Fruit fly (Drosophila melanogaster) whole organism, embryonic: ENCODE results near the gene Mst98Ca.

Experiments
- CG10543 ChIP-seq: fragments of 200-800 bp; sonication (Bioruptor generic); optimal IDR thresholded peaks from 3 replicates; lab custom pipeline; 2017; ENCODE audit warnings: missing biosample characterization, mild to moderate bottlenecking, missing genetic modification characterization, moderate library complexity
- CG10959 ChIP-seq: fragments of 200-800 bp; sonication (Bioruptor generic); IDR thresholded peaks from 2 replicates; pipeline ENCODE4 v1.3.6; 2022; ENCODE audit warnings: missing biosample characterization, missing genetic modification characterization
- CG10979 ChIP-seq: fragments of 200-800 bp; sonication (Bioruptor generic); optimal IDR thresholded peaks from 2 replicates; lab custom pipeline; 2018; ENCODE audit warnings: missing biosample characterization, mild to moderate bottlenecking, missing genetic modification characterization, moderate library complexity
- CG11504 ChIP-seq: fragments of 200-800 bp; sonication (Bioruptor generic); optimal IDR thresholded peaks from 3 replicates; lab custom pipeline; 2019; ENCODE audit warnings: missing biosample characterization, mild to moderate bottlenecking, missing genetic modification characterization, moderate library complexity
- CG12155 ChIP-seq: fragments of 200-800 bp; sonication (Bioruptor generic); optimal IDR thresholded peaks from 3 replicates; lab custom pipeline; 2016; ENCODE audit warnings: missing biosample characterization, missing genetic modification characterization
- CG12744 ChIP-seq: fragments of 200-800 bp; sonication (Bioruptor generic); optimal IDR thresholded peaks from 2 replicates; lab custom pipeline; 2016; ENCODE audit warnings: missing biosample characterization, missing genetic modification characterization
- CG12942 ChIP-seq: fragments of 200-800 bp; sonication (Bioruptor generic); optimal IDR thresholded peaks from 3 replicates; lab custom pipeline; 2016; ENCODE audit warnings: missing biosample characterization, missing genetic modification characterization
- CG13123 ChIP-seq: fragments of 200-800 bp; sonication (Bioruptor generic); optimal IDR thresholded peaks from 2 replicates; lab custom pipeline; 2016; ENCODE audit warnings: missing biosample characterization, missing genetic modification characterization
- CG18599 ChIP-seq: fragments of 200-800 bp; sonication (Bioruptor generic); optimal IDR thresholded peaks from 3 replicates; lab custom pipeline; 2017; ENCODE audit warnings: missing biosample characterization, missing genetic modification characterization, mild to moderate bottlenecking, moderate library complexity, missing genetic modification reagents
- CG2712 ChIP-seq: fragments of 200-800 bp; optimal IDR thresholded peaks from 3 replicates; lab custom pipeline; 2019; ENCODE audit warnings: missing biosample characterization, mild to moderate bottlenecking, missing genetic modification characterization, moderate library complexity
- CG3281 ChIP-seq: fragments of 200-800 bp; sonication (Bioruptor generic); optimal IDR thresholded peaks from 3 replicates; lab custom pipeline; 2017; ENCODE audit warnings: missing biosample characterization, mild to moderate bottlenecking, missing genetic modification characterization
- CG3847 ChIP-seq: fragments of 200-800 bp; sonication (Bioruptor generic); IDR thresholded peaks from 2 replicates; pipeline ENCODE4 v1.3.6; 2022; ENCODE audit warnings: missing biosample characterization, missing genetic modification characterization
- CG3995 ChIP-seq: fragments of 200-800 bp; sonication (Bioruptor generic); optimal IDR thresholded peaks from 3 replicates; lab custom pipeline; 2016; ENCODE audit warnings: missing biosample characterization, missing genetic modification characterization
- CG4617 ChIP-seq: fragments of 200-800 bp; sonication (Bioruptor generic); optimal IDR thresholded peaks from 3 replicates; lab custom pipeline; 2016; ENCODE audit warnings: missing biosample characterization, missing genetic modification characterization, borderline replicate concordance
- CG6689 ChIP-seq: fragments of 200-800 bp; sonication (Bioruptor generic); IDR thresholded peaks from 2 replicates; pipeline ENCODE4 v1.3.6; 2022; ENCODE audit warnings: missing biosample characterization, missing genetic modification characterization
- CoRest ChIP-seq: fragments of 200-800 bp; sonication (Bioruptor generic); optimal IDR thresholded peaks from 3 replicates; lab custom pipeline; 2018; ENCODE audit warnings: missing biosample characterization, mild to moderate bottlenecking, missing genetic modification characterization, moderate library complexity
- D19B ChIP-seq: fragments of 200-800 bp; sonication (Bioruptor generic); optimal IDR thresholded peaks from 2 replicates; lab custom pipeline; 2017; ENCODE audit warnings: missing biosample characterization, mild to moderate bottlenecking, missing genetic modification characterization
- E2f2 ChIP-seq: fragments of 200-800 bp; sonication (Bioruptor generic); IDR thresholded peaks from 2 replicates; pipeline ENCODE4 v1.3.6; 2022; ENCODE audit warnings: missing biosample characterization, missing genetic modification characterization
- Fer3 ChIP-seq: fragments of 200-800 bp; sonication (Bioruptor generic); optimal IDR thresholded peaks from 2 replicates; lab custom pipeline; 2018; ENCODE audit warnings: missing biosample characterization, mild to moderate bottlenecking, missing genetic modification characterization, moderate library complexity
- Gsc ChIP-seq: fragments of 200-800 bp; sonication (Bioruptor generic); IDR thresholded peaks from 2 replicates; pipeline ENCODE4 v1.3.6; 2022; ENCODE audit warnings: missing biosample characterization, missing genetic modification characterization
- HHEX ChIP-seq: fragments of 200-800 bp; sonication (Bioruptor generic); optimal IDR thresholded peaks from 3 replicates; lab custom pipeline; 2017; ENCODE audit warnings: missing biosample characterization, mild to moderate bottlenecking, missing genetic modification characterization, missing genetic modification reagents
- Hand ChIP-seq: fragments of 200-800 bp; sonication (Bioruptor generic); optimal IDR thresholded peaks from 2 replicates; lab custom pipeline; 2017; ENCODE audit warnings: mild to moderate bottlenecking, missing biosample characterization, missing genetic modification reagents, missing genetic modification characterization
- Hr78 ChIP-seq, 2 experiments: fragments of 200-800 bp in 1 of 2; fragments of >200 bp in 1 of 2; sonication (Bioruptor generic) in 1 of 2; optimal IDR thresholded peaks; 2 replicates each; lab custom pipeline; 2017 to 2019; ENCODE audit warnings: missing biosample characterization in 2 of 2, missing genetic modification characterization in 2 of 2, mild to moderate bottlenecking in 1 of 2, moderate library complexity in 1 of 2
- Med ChIP-seq: fragments of 200-800 bp; sonication (Bioruptor generic); peaks from one replicate; lab custom pipeline; 2016; ENCODE audit warnings: missing biosample characterization, missing genetic modification characterization, mild to moderate bottlenecking, inconsistent platforms, moderate library complexity
- Pdp1 ChIP-seq, 2 experiments: fragments of 200-800 bp; sonication (Bioruptor generic); optimal IDR thresholded peaks; 3 replicates each; lab custom pipeline; 2016; ENCODE audit warnings: missing biosample characterization in 2 of 2, missing genetic modification characterization in 2 of 2, mild to moderate bottlenecking in 1 of 2, moderate library complexity in 1 of 2
- Ravus ChIP-seq: fragments of 200-800 bp; sonication (Bioruptor generic); IDR thresholded peaks from 2 replicates; pipeline ENCODE4 v1.3.6; 2022; ENCODE audit warnings: missing biosample characterization, missing genetic modification characterization
- Rx ChIP-seq: fragments of 200-800 bp; sonication (Bioruptor generic); IDR thresholded peaks from 2 replicates; pipeline ENCODE4 v1.3.6; 2022; ENCODE audit warnings: missing biosample characterization, missing genetic modification characterization
- Side ChIP-seq: fragments of 200-800 bp; sonication (Bioruptor generic); optimal IDR thresholded peaks from 2 replicates; lab custom pipeline; 2016; ENCODE audit warnings: missing biosample characterization, missing genetic modification characterization
- Ssrp ChIP-seq: fragments of 200-800 bp; sonication (Bioruptor generic); optimal IDR thresholded peaks from 2 replicates; lab custom pipeline; 2018; ENCODE audit warnings: missing biosample characterization, mild to moderate bottlenecking, missing genetic modification characterization, moderate library complexity
- Xrp1 ChIP-seq: fragments of 200-800 bp; sonication (Bioruptor generic); IDR thresholded peaks from 2 replicates; pipeline ENCODE4 v1.3.6; 2022; ENCODE audit warnings: missing biosample characterization, missing genetic modification characterization
- ash1 ChIP-seq: fragments of 200-800 bp; sonication (Bioruptor generic); optimal IDR thresholded peaks from 2 replicates; lab custom pipeline; 2018; ENCODE audit warnings: missing biosample characterization, mild to moderate bottlenecking, missing genetic modification characterization
- bcd ChIP-seq: fragments of 200-800 bp; sonication (Bioruptor generic); optimal IDR thresholded peaks from 2 replicates; lab custom pipeline; 2017; ENCODE audit warnings: missing biosample characterization, mild to moderate bottlenecking, missing genetic modification characterization
- bigmax ChIP-seq: fragments of 200-800 bp; sonication (Bioruptor generic); optimal IDR thresholded peaks from 2 replicates; lab custom pipeline; 2018; ENCODE audit warnings: missing biosample characterization, mild to moderate bottlenecking, missing genetic modification characterization
- cg ChIP-seq: fragments of 200-800 bp; sonication (Bioruptor generic); optimal IDR thresholded peaks from 3 replicates; lab custom pipeline; 2019; ENCODE audit warnings: missing biosample characterization, mild to moderate bottlenecking, missing genetic modification characterization, moderate library complexity
- dm ChIP-seq: fragments of 200-800 bp; sonication (Bioruptor generic); optimal IDR thresholded peaks from 3 replicates; lab custom pipeline; 2016; ENCODE audit warnings: missing biosample characterization, missing genetic modification characterization
- esg ChIP-seq: fragments of 200-800 bp; sonication (Bioruptor generic); conservative IDR thresholded peaks from 2 replicates; pipeline ENCODE4 v1.3.6; 2022; ENCODE audit warnings: missing biosample characterization, missing genetic modification characterization
- eyg ChIP-seq: fragments of 200-800 bp; sonication (Bioruptor generic); optimal IDR thresholded peaks from 3 replicates; lab custom pipeline; 2016; ENCODE audit warnings: missing biosample characterization, missing genetic modification characterization
- grau ChIP-seq: fragments of 200-800 bp; optimal IDR thresholded peaks from 3 replicates; lab custom pipeline; 2019; ENCODE audit warnings: missing biosample characterization, mild to moderate bottlenecking, missing genetic modification characterization, moderate library complexity
- hth ChIP-seq: fragments of >200 bp; optimal IDR thresholded peaks from 2 replicates; lab custom pipeline; 2017; ENCODE audit warnings: inconsistent platforms
- ind ChIP-seq: fragments of 200-800 bp; sonication (Bioruptor generic); optimal IDR thresholded peaks from 3 replicates; lab custom pipeline; 2016; ENCODE audit warnings: missing biosample characterization, missing genetic modification characterization
- kah ChIP-seq: fragments of 200-800 bp; sonication (Bioruptor generic); optimal IDR thresholded peaks from 2 replicates; lab custom pipeline; 2018; ENCODE audit warnings: missing biosample characterization, mild to moderate bottlenecking, missing genetic modification characterization
- onecut ChIP-seq: fragments of 200-800 bp; sonication (Bioruptor generic); IDR thresholded peaks from 2 replicates; pipeline ENCODE4 v1.3.6; 2022; ENCODE audit warnings: missing biosample characterization, missing genetic modification characterization
- org-1 ChIP-seq: fragments of 200-800 bp; sonication (Bioruptor generic); optimal IDR thresholded peaks from 2 replicates; lab custom pipeline; 2017; ENCODE audit warnings: missing biosample characterization, missing genetic modification characterization
- pan ChIP-seq, 4 experiments: fragments of >200 bp in 3 of 4; fragments of 200-800 bp in 1 of 4; sonication (Bioruptor generic) in 1 of 4; optimal IDR thresholded peaks in 3 of 4; IDR thresholded peaks in 1 of 4; 2 replicates each; pipeline versions ENCODE4 v1.3.6 to Lab custom; 2017 to 2022; ENCODE audit warnings: missing biosample characterization in 2 of 4, missing genetic modification characterization in 2 of 4, mixed read lengths in 1 of 4
- psq ChIP-seq: fragments of 200-800 bp; sonication (Bioruptor generic); optimal IDR thresholded peaks from 2 replicates; lab custom pipeline; 2017; ENCODE audit warnings: missing biosample characterization, missing genetic modification characterization
- so ChIP-seq: fragments of 200-800 bp; sonication (Bioruptor generic); IDR thresholded peaks from 3 replicates; pipeline ENCODE4 v1.3.6; 2022; ENCODE audit warnings: missing biosample characterization, missing genetic modification characterization
- tll ChIP-seq, 2 experiments: fragments of 200-800 bp in 1 of 2; fragments of >200 bp in 1 of 2; sonication (Bioruptor generic) in 1 of 2; optimal IDR thresholded peaks; 2 replicates each; lab custom pipeline; 2017 to 2019; ENCODE audit warnings: missing biosample characterization in 2 of 2, missing genetic modification characterization in 2 of 2, mild to moderate bottlenecking in 1 of 2, moderate library complexity in 1 of 2
- trem ChIP-seq: fragments of 200-800 bp; optimal IDR thresholded peaks from 3 replicates; lab custom pipeline; 2019; ENCODE audit warnings: missing biosample characterization, mild to moderate bottlenecking, missing genetic modification characterization, moderate library complexity

Mst98Ca gene

DNA sequence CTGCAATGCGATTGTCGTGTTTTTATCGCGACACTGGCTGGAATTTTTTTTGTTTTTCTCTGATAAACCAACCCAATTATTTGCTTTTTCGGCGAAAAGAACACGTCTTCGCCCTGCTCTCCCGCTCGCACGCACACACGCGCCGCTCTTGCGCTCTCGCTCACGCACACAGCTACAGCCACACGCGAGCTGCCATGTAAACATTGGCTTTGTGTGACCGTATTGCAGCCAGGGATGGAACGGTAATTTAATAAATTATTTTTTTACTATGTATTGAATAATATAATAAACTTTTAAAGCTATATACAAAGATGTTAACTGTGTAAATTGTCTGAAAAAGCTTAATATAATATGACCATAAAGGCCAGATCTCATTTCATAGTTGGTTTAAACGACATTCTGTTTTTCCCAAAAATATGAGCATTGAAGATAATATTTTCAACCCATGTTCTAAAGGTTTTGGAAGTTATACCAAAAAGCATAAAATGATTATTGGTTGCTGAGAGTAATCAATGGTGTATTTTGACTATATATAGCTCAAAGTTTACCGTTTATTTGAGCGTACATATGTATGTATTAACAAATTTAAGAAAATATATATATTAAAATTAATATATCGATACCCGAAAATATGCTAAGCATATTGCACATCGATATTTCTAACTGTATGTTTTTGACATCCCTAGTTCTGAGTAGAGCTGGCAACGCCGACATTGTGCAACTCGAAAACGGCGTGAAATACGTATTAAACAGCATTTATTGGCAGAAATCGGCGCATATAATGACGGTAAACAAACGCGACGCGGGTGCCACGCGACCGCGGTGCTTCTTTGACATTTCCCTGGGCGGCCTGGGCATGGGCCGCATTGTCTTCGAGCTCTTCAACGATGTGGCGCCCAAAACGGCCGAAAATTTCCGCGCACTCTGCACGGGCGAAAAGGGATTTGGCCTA, 48.8 kb downstream of the Mst98Ca start, which contains the start of the genes Gfat2 and Moca-cyp (continued):
- TF ChIP-seq CG10543 (peak; percentile 82), Gsc (no peak), Fer3 (peak; percentile 67), trem (tag; lab: Kevin White, UChicago) (peak; percentile 64), CG10959 (GFP tag; lab: Robert Waterston, UW) (no peak; the same call in 1 of the 2 replicates), CG3847 (GFP tag; lab: Robert Waterston, UW) (peak; percentile 49), bigmax (GFP tag; lab: Kevin White, UChicago) (peak; percentile 33), Xrp1 (GFP tag; lab: Robert Waterston, UW) (peak; percentile 44; the same call in 1 of the 2 replicates), Side (GFP tag; lab: Kevin White, UChicago) (no peak), eyg (GFP tag; lab: Kevin White, UChicago) (no peak), CG3281 (GFP tag; lab: Kevin White, UChicago) (peak; percentile 61), bcd (GFP tag; lab: Kevin White, UChicago) (peak; percentile 59), dm (GFP tag; lab: Kevin White, UChicago) (peak; percentile 22), hth (lab: Kevin White, UChicago) (no peak), Hr78 (GFP tag; optimal IDR thresholded peaks at IDR 0.05; lab: Kevin White, UChicago) (no peak), Ssrp (tag; lab: Kevin White, UChicago) (peak; percentile 49), CG12744 (GFP tag; lab: Kevin White, UChicago) (no peak), kah (peak; percentile 12), Rx (GFP tag; lab: Robert Waterston, UW) (0 out of 2 replicates have a peak, but pooled peaks have one; percentile 31), ash1 (GFP tag; lab: Kevin White, UChicago) (no peak), CG13123 (GFP tag; lab: Kevin White, UChicago) (no peak), CG12942 (GFP tag; lab: Kevin White, UChicago) (peak; percentile 8), E2f2 (no peak), CG18599 (GFP tag; lab: Kevin White, UChicago) (peak; percentile 69), CG4617 (GFP tag; lab: Kevin White, UChicago) (peak; percentile 55), CG6689 (GFP tag; lab: Robert Waterston, UW) (peak; percentile 60), CoRest (peak; percentile 83), Ravus (GFP tag; lab: Robert Waterston, UW) (no peak), CG2712 (peak; percentile 73), Hand (GFP tag; lab: Kevin White, UChicago) (no peak), org-1 (GFP tag; lab: Kevin White, UChicago) (no peak), CG12155 (GFP tag; lab: Kevin White, UChicago) (peak; percentile 33), cg (GFP tag; lab: Kevin White, UChicago) (peak; percentile 85), onecut (GFP tag; lab: Robert Waterston, UW) (peak; percentile 55; the same call in 1 of the 2 replicates)

DNA sequence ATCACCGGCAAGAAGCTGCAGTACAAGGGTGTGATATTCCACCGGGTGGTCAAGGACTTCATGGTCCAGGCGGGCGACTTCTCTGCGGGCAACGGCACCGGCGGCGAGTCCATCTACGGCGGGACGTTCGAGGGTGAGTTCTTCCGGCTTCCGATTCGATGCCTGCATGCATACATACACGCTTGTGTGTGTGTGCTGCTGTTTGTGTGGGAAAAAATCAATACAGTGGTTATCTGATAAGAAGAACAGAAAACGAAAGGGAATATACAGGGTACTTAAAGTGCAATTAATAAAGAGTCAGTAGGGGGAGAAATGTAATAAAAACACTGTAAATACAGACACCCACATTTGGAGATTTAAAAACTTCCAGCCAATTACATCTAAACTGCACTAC, 49.5 kb downstream of the Mst98Ca start:
- TF ChIP-seq CG11504 (tag; lab: Kevin White, UChicago) (peak; percentile 22), pan (optimal IDR thresholded peaks at IDR 0.05; lab: Kevin White, UChicago) (no peak), pan (GFP tag; optimal IDR thresholded peaks at IDR 0.05 in 1 of 2, IDR thresholded peaks at IDR 0.05 in 1 of 2) (peak in 1 of 2 experiments; percentile 34), CG3995 (GFP tag; lab: Kevin White, UChicago) (no peak), CG13123 (GFP tag; lab: Kevin White, UChicago) (no peak), so (0 out of 3 replicates have a peak, but pooled peaks have one; percentile 16), psq (GFP tag; lab: Kevin White, UChicago) (no peak), ind (GFP tag; lab: Kevin White, UChicago) (peak; percentile 7), Pdp1 (GFP tag; optimal IDR thresholded peaks at IDR 0.05; lab: Kevin White, UChicago) (no peak), grau (tag; lab: Kevin White, UChicago) (peak; percentile 92), CG10979 (tag; lab: Kevin White, UChicago) (peak; percentile 37), D19B (peak; percentile 49), Med (GFP tag; lab: Kevin White, UChicago) (peak; percentile 56), HHEX (GFP tag; lab: Kevin White, UChicago) (peak; percentile 20), esg (GFP tag; lab: Robert Waterston, UW) (0 out of 2 replicates have a peak, but pooled peaks have one; percentile 8), tll (GFP tag; optimal IDR thresholded peaks at IDR 0.05; lab: Kevin White, UChicago) (peak in 1 of 2 experiments; percentile 54)
